Fruit fly (Drosophila melanogaster) S2 (cell line): ENCODE results near the gene CG44037.

Experiments
- CG8478 ChIP-seq: fragments of >200 bp; optimal IDR thresholded peaks from 2 replicates; lab custom pipeline; 2018
- CTCF ChIP-seq, 2 experiments: fragments of >200 bp; optimal IDR thresholded peaks; 2 replicates each; lab custom pipeline; 2018

DNA sequence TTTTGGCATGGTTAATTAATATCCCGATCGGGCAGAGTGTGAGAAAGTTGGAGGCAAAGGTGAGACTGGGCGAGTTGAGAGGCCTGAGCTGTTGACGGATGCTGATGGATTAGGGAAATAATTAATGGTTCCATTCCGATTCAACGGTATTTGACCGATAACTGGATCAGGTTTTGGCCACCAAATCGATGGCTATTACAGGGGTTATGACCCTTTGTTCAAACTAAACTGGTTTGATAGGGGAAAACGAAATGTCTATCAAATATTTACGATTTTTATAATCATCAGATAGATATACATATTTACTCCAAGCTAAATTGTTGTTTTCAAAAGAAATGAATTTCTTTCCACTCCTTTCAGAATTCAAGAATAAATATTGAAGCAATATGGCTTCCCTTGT is at the start of gene CG44037, which contains the start of gene svp:
- TF ChIP-seq CG8478 (lab: Kevin White, UChicago): no peak
- TF ChIP-seq CTCF (optimal IDR thresholded peaks at IDR 0.05; lab: Kevin White, UChicago): no peak
